Fruit fly (Drosophila melanogaster): ENCODE measurements around the gene hwt.

The hwt gene

DNA sequence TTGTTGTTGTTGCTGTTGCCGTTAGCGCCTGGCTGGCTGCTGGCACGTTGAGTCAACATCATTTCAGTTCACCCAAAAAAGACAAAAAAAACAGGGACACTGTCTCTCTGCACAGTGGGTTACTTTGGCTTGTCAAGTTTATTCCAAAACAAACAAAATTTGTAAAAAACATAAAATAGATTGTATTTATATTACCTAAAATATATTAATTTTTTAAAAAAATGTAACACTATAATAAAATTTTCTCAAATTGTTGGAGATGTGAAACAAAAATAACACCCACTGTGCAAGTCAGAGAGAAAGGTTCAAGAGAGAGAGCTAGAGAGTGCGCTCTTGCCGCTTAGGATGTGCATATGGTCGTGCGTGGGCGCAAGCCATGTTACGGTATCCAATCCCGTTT is 589 bp downstream of the hwt start (continued):
- TF ChIP-seq CG1832 (GFP tag; optimal IDR thresholded peaks at IDR 0.05) (no peak), CG7372 (GFP tag; IDR thresholded peaks at IDR 0.05) (peak; percentile 65), HmgD (GFP tag; optimal IDR thresholded peaks at IDR 0.05) (no peak), CG3407 (GFP tag; optimal IDR thresholded peaks at IDR 0.05) (peak; percentile 44), D19A (tag; optimal IDR thresholded peaks at IDR 0.05) (peak; percentile 74), stc (GFP tag; IDR thresholded peaks at IDR 0.05) (peak; percentile 79), Scr (GFP tag; IDR thresholded peaks at IDR 0.05; ENCODE audit: partially characterized antibody) (no peak), CG17612 (GFP tag; IDR thresholded peaks at IDR 0.05) (peak; percentile 56; the same call in 1 of the 2 replicates), sens-2 (GFP tag; IDR thresholded peaks at IDR 0.05) (no peak), MTF-1 (GFP tag; optimal IDR thresholded peaks at IDR 0.05; ENCODE audit: borderline replicate concordance) (peak; percentile 54), CG11560 (tag; IDR thresholded peaks at IDR 0.05) (peak; percentile 46; the same call in 1 of the 3 replicates), chif (GFP tag; optimal IDR thresholded peaks at IDR 0.05) (no peak), CG30403 (GFP tag; optimal IDR thresholded peaks at IDR 0.05) (peak; percentile 75), CG13894 (tag; optimal IDR thresholded peaks at IDR 0.05) (peak; percentile 96), Ets97D (GFP tag; optimal IDR thresholded peaks at IDR 0.05) (no peak), CG4707 (GFP tag; optimal IDR thresholded peaks at IDR 0.05) (peak; percentile 64), Drgx (GFP tag; IDR thresholded peaks at IDR 0.05) (peak; percentile 83), gcm2 (GFP tag; optimal IDR thresholded peaks at IDR 0.05) (no peak), ham (GFP tag; IDR thresholded peaks at IDR 0.05) (peak; percentile 33; the same call in 1 of the 2 replicates), scrt (GFP tag; optimal IDR thresholded peaks at IDR 0.05) (peak; percentile 84), CG10274 (GFP tag; optimal IDR thresholded peaks at IDR 0.05) (peak; percentile 8), Oli (tag; optimal IDR thresholded peaks at IDR 0.05) (peak; percentile 76), sd (tag; optimal IDR thresholded peaks at IDR 0.05) (peak; percentile 52), twi (tag; optimal IDR thresholded peaks at IDR 0.05) (peak; percentile 36), CG5180 (GFP tag; optimal IDR thresholded peaks at IDR 0.05) (peak; percentile 55), ci (GFP tag; IDR thresholded peaks at IDR 0.05) (peak; percentile 77; the same call in 2 of the 3 replicates), PHDP (tag; optimal IDR thresholded peaks at IDR 0.05) (peak; percentile 91), slbo (GFP tag; IDR thresholded peaks at IDR 0.05) (peak; percentile 82), Vsx1 (GFP tag; optimal IDR thresholded peaks at IDR 0.05) (peak; percentile 27), dimm (GFP tag; IDR thresholded peaks at IDR 0.05) (peak; percentile 45; the same call in 1 of the 2 replicates), ken (GFP tag; IDR thresholded peaks at IDR 0.05) (peak; percentile 42; the same call in 1 of the 3 replicates), eve (GFP tag; optimal IDR thresholded peaks at IDR 0.05) (peak in 1 of 2 experiments; percentile 5), CG33557 (GFP tag; optimal IDR thresholded peaks at IDR 0.05) (no peak), Gug (GFP tag; IDR thresholded peaks at IDR 0.05) (0 out of 4 replicates have a peak, but pooled peaks have one; percentile 19), ATbp (GFP tag; optimal IDR thresholded peaks at IDR 0.05) (peak; percentile 72), nmo (GFP tag; optimal IDR thresholded peaks at IDR 0.05) (peak; percentile 69), CG17829 (tag; optimal IDR thresholded peaks at IDR 0.05) (peak; percentile 76), hb (GFP tag; IDR thresholded peaks at IDR 0.05; ENCODE audit: partially characterized antibody) (no peak), CG6813 (GFP tag; optimal IDR thresholded peaks at IDR 0.05) (peak; percentile 85), bcd (GFP tag; optimal IDR thresholded peaks at IDR 0.05) (peak; percentile 71), Doc2 (GFP tag; IDR thresholded peaks at IDR 0.05) (no peak), CG6254 (GFP tag; optimal IDR thresholded peaks at IDR 0.05) (peak; percentile 33), Mrtf (GFP tag; IDR thresholded peaks at IDR 0.05) (0 out of 3 replicates have a peak, but pooled peaks have one; percentile 11), CG7745 (tag; optimal IDR thresholded peaks at IDR 0.05) (no peak), CG3281 (GFP tag; optimal IDR thresholded peaks at IDR 0.05) (peak; percentile 87), CG3163 (GFP tag; optimal IDR thresholded peaks at IDR 0.05) (no peak), H2.0 (GFP tag; IDR thresholded peaks at IDR 0.05) (peak; percentile 62), fd96Cb (tag; optimal IDR thresholded peaks at IDR 0.05) (peak; percentile 72), Hr39 (optimal IDR thresholded peaks at IDR 0.05) (no peak), sim (GFP tag; IDR thresholded peaks at IDR 0.05) (0 out of 2 replicates have a peak, but pooled peaks have one; percentile 37)
